Worm (Caenorhabditis elegans) whole organism, early embryonic: ENCODE data around the gene nlp-76.

Source experiments
- B0310.2 ChIP-seq: sonication (generic microtip); optimal IDR thresholded peaks from 2 replicates; lab custom pipeline; 2016; ENCODE audit warnings: mild to moderate bottlenecking, missing genetic modification characterization, missing compliant biosample characterization
- F13C5.2 ChIP-seq: sonication (generic microtip); optimal IDR thresholded peaks from 2 replicates; lab custom pipeline; 2017; ENCODE audit warnings: mild to moderate bottlenecking, missing genetic modification characterization, inconsistent platforms, missing compliant biosample characterization
- aly-1 ChIP-seq: sonication (generic microtip); optimal IDR thresholded peaks from 2 replicates; lab custom pipeline; 2016; ENCODE audit warnings: missing genetic modification characterization, missing compliant biosample characterization
- ama-1 ChIP-seq: fragments of 150-350 bp; optimal IDR thresholded peaks from 2 replicates; lab custom pipeline; 2014
- ceh-13 ChIP-seq: fragments of 200-800 bp; sonication (Bioruptor generic); optimal IDR thresholded peaks from 2 replicates; lab custom pipeline; 2018; ENCODE audit warnings: mild to moderate bottlenecking, missing genetic modification characterization, missing compliant biosample characterization
- ceh-36 ChIP-seq: sonication (generic microtip); optimal IDR thresholded peaks from 2 replicates; lab custom pipeline; 2016; ENCODE audit warnings: missing genetic modification characterization, inconsistent platforms, missing compliant biosample characterization
- ets-7 ChIP-seq: sonication (generic microtip); optimal IDR thresholded peaks from 2 replicates; lab custom pipeline; 2016; ENCODE audit warnings: missing genotype, missing genetic modification characterization, missing compliant biosample characterization
- flt-1 ChIP-seq: fragments of 200-800 bp; sonication (Bioruptor generic); IDR thresholded peaks from 2 replicates; pipeline ENCODE4 v1.3.6; 2022; ENCODE audit warnings: missing genetic modification characterization, missing compliant biosample characterization
- hmbx-1 ChIP-seq: sonication (generic microtip); optimal IDR thresholded peaks from 2 replicates; lab custom pipeline; 2016; ENCODE audit warnings: mild to moderate bottlenecking, missing genetic modification characterization, missing compliant biosample characterization
- hmg-4 ChIP-seq: fragments of 200-800 bp; sonication (Bioruptor generic); optimal IDR thresholded peaks from 2 replicates; lab custom pipeline; 2018; ENCODE audit warnings: mild to moderate bottlenecking, missing genetic modification characterization, missing compliant biosample characterization
- hnd-1 ChIP-seq: sonication (generic microtip); optimal IDR thresholded peaks from 2 replicates; lab custom pipeline; 2016; ENCODE audit warnings: missing genetic modification characterization, missing compliant biosample characterization
- pes-1 ChIP-seq: fragments of 200-800 bp; sonication (Bioruptor generic); IDR thresholded peaks from 2 replicates; pipeline ENCODE4 v1.3.6; 2022; ENCODE audit warnings: missing genetic modification reagents, missing genetic modification characterization, missing compliant biosample characterization
- scrt-1 ChIP-seq: fragments of 200-800 bp; sonication (Bioruptor generic); IDR thresholded peaks from 2 replicates; pipeline ENCODE4 v1.3.6; 2022; ENCODE audit warnings: missing genetic modification characterization, missing compliant biosample characterization
- sea-1 ChIP-seq: fragments of 200-800 bp; sonication (Bioruptor generic); conservative IDR thresholded peaks from 2 replicates; pipeline ENCODE4 v1.3.6; 2022; ENCODE audit warnings: missing genetic modification characterization, missing compliant biosample characterization
- tbx-11 ChIP-seq: fragments of 200-800 bp; sonication (Bioruptor generic); IDR thresholded peaks from 2 replicates; pipeline ENCODE4 v1.3.6; 2022; ENCODE audit warnings: missing genetic modification characterization, missing compliant biosample characterization
- tbx-37 ChIP-seq: fragments of 200-800 bp; sonication (Bioruptor generic); conservative IDR thresholded peaks from 2 replicates; pipeline ENCODE4 v1.3.6; 2022; ENCODE audit warnings: missing genetic modification reagents, missing genetic modification characterization, missing compliant biosample characterization
- tra-4 ChIP-seq: sonication (generic microtip); optimal IDR thresholded peaks from 2 replicates; lab custom pipeline; 2017; ENCODE audit warnings: missing genetic modification characterization, missing compliant biosample characterization

The nlp-76 gene

DNA sequence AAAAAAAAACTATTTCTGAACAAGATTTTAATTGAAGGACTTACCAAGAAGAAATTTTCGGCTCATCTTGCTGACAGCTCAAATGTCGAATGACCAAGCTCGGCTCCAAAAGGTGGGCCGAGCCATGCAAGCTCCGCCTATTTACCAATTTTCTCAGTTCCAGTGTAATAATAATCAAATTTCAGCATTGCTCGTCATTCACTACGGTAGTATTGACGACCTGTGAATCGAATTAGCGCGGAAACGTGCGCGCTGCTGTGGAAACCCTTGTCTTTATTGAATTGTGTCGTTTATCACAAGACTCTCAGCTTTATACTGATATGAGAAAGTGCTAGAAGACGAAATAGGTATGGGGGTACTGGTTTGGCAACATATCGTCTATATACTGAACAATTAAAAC lies at the start of gene nlp-76:
Gene nlp-76 (minus strand): TSS at position 367 of the 400 bp plus-strand sequence.
- no peak for TF ChIP-seq ceh-13
- TF ChIP-seq hnd-1 (tag; lab: Kevin White, UChicago) = no peak
- TF ChIP-seq F13C5.2 (tag; lab: Kevin White, UChicago) = no peak
- TF ChIP-seq flt-1 (GFP tag; lab: Robert Waterston, UW) = no peak

DNA sequence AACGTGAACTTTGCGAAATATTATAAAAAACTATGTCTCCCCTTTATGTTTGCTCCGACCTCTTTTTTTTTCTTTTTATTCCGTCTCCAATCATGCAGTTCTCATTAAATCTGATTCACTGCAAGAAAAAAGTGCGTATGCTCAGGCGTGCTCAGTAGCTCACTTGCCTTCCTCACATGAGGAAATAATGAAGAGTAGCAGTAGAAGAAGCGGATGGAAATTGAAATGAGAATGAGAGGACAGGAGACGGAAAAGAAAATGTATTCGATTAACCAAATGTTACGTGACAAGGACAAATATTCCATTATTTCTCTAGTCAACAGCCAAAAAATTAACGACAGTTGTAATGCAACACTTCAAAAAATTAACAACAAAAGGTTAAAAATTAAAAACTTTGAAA lies 49.3 kb upstream of the nlp-76 start:
- no peak for TF ChIP-seq F13C5.2 (tag; lab: Kevin White, UChicago)
- no peak for TF ChIP-seq B0310.2 (tag; lab: Kevin White, UChicago)
- no peak for TF ChIP-seq ceh-13
- no peak for TF ChIP-seq hmbx-1 (tag; lab: Kevin White, UChicago)
- TF ChIP-seq aly-1 = no peak
- TF ChIP-seq sea-1 (GFP tag; lab: Robert Waterston, UW) = no peak
- no peak for TF ChIP-seq hnd-1 (tag; lab: Kevin White, UChicago)
- TF ChIP-seq flt-1 (GFP tag; lab: Robert Waterston, UW) = no peak
- TF ChIP-seq tbx-37 (GFP tag; lab: Robert Waterston, UW) = no peak
- no peak for TF ChIP-seq pes-1 (GFP tag; lab: Robert Waterston, UW)
- no peak for TF ChIP-seq tbx-11
- TF ChIP-seq tra-4 (tag; lab: Kevin White, UChicago) = no peak
- TF ChIP-seq ceh-36 (tag; lab: Kevin White, UChicago) = no peak
- TF ChIP-seq scrt-1 (GFP tag; lab: Robert Waterston, UW) = no peak
- TF ChIP-seq ets-7 (tag; lab: Kevin White, UChicago) = no peak
- no peak for TF ChIP-seq ama-1 (lab: Kevin White, UChicago)
- TF ChIP-seq hmg-4 = no peak

DNA sequence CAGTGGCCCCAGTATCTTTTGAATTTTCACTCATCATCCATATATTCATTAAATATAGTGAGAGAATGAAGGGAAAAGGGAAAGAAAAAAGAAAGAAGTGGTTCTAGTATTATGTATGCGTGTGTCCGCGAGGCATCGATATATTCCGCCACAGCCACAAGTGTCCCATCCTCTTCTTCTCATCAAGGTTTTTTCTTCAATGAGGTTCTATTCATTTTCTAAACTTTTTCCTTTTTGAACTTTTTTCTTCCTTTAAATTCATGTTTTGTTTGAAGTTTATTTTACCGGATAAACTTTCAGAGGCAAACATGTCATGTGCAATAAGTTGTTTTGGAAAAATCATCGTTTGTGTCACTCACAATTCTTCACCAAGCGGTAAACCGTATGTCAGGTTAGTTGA lies 48.6 kb upstream of the nlp-76 start, which contains the start of gene rgs-2:
Gene rgs-2 (plus strand): TSS at position 301 of the 400 bp plus-strand sequence.
- TF ChIP-seq sea-1 (GFP tag; lab: Robert Waterston, UW) (no peak), flt-1 (GFP tag; lab: Robert Waterston, UW) (no peak), ama-1 (lab: Kevin White, UChicago) (no peak), tbx-11 (no peak), ceh-13 (no peak), F13C5.2 (tag; lab: Kevin White, UChicago) (no peak), scrt-1 (GFP tag; lab: Robert Waterston, UW) (no peak), hmbx-1 (tag; lab: Kevin White, UChicago) (no peak), pes-1 (GFP tag; lab: Robert Waterston, UW) (no peak), tra-4 (tag; lab: Kevin White, UChicago) (no peak), aly-1 (no peak), tbx-37 (GFP tag; lab: Robert Waterston, UW) (no peak), ceh-36 (tag; lab: Kevin White, UChicago) (no peak), B0310.2 (tag; lab: Kevin White, UChicago) (no peak), hmg-4 (no peak), ets-7 (tag; lab: Kevin White, UChicago) (no peak), hnd-1 (tag; lab: Kevin White, UChicago) (no peak)

DNA sequence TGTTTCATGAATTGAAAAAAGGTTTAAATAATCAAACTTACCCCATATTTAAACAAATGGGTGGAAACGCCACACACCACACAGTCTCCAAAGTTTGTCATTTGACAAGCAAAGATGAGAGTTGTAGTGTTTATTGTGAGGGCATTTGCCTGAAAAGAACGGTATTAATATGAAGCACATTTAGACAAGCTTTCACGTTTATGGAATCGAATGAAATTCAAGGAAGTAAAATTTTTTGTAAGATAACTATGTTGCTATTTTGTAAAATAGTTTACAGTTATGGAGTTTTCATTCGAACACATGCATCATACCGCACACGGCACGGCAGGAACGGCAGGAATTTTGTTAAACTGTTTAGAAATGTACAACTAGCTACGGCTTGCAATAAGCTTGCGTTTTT lies 41.0 kb upstream of the nlp-76 start, which contains the start of gene nhr-272:
Gene nhr-272 (minus strand): TSS at position 101 of the 400 bp plus-strand sequence.
- no peak for TF ChIP-seq pes-1 (GFP tag; lab: Robert Waterston, UW)
- TF ChIP-seq ama-1 (lab: Kevin White, UChicago) = no peak
- TF ChIP-seq flt-1 (GFP tag; lab: Robert Waterston, UW) = no peak
- TF ChIP-seq ceh-13 = no peak
- no peak for TF ChIP-seq tbx-37 (GFP tag; lab: Robert Waterston, UW)
- TF ChIP-seq ets-7 (tag; lab: Kevin White, UChicago) = no peak
- TF ChIP-seq hmbx-1 (tag; lab: Kevin White, UChicago) = no peak
- no peak for TF ChIP-seq tra-4 (tag; lab: Kevin White, UChicago)
- TF ChIP-seq hmg-4 = no peak

DNA sequence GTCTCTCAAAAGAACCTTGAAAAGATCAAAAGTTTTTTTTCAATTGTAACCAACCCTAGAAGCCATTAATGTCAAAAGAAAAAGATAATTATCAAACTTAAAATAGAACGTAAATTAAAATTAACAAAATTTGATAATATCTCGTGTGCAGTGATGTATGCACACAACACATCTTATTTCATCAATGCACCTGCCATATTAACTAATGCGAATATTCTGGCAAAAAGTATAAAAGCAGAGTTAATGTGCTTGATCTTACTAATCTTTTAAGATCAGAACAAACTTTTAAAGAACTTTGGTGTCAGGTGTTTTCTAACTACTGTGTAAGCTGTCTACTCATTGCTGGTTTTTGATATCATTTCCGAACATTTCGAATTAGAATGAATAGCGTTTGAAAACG lies 39.0 kb upstream of the nlp-76 start:
- TF ChIP-seq tbx-11 (no peak), ceh-36 (tag; lab: Kevin White, UChicago) (no peak), flt-1 (GFP tag; lab: Robert Waterston, UW) (no peak)

DNA sequence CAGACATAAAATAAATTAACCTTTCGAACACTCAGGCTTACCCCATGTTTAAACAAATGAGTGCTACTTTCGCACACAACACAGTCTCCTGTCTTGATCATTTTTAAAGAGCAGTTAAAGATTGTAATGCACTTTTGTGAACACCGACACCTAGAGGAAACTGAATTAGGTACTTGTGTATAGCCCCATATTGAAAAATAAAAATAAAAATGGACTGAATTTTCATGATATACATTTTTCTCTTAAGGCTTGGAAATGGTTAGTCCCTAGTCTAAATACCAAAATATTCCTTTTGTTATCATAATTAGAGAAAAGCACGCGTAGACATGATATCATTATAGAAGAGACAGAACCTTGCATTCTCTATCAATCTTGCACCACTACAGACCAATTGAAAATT lies 38.3 kb upstream of the nlp-76 start, which contains the start of gene nhr-214:
Gene nhr-214 (minus strand): TSS at position 101 of the 400 bp plus-strand sequence.
- TF ChIP-seq ets-7 (tag; lab: Kevin White, UChicago) (no peak), B0310.2 (tag; lab: Kevin White, UChicago) (no peak), F13C5.2 (tag; lab: Kevin White, UChicago) (no peak), hnd-1 (tag; lab: Kevin White, UChicago) (no peak), flt-1 (GFP tag; lab: Robert Waterston, UW) (no peak), pes-1 (GFP tag; lab: Robert Waterston, UW) (no peak), tra-4 (tag; lab: Kevin White, UChicago) (no peak), ama-1 (lab: Kevin White, UChicago) (no peak), hmg-4 (no peak), ceh-13 (no peak), sea-1 (GFP tag; lab: Robert Waterston, UW) (no peak), aly-1 (no peak), tbx-11 (no peak), scrt-1 (GFP tag; lab: Robert Waterston, UW) (no peak), hmbx-1 (tag; lab: Kevin White, UChicago) (no peak)

DNA sequence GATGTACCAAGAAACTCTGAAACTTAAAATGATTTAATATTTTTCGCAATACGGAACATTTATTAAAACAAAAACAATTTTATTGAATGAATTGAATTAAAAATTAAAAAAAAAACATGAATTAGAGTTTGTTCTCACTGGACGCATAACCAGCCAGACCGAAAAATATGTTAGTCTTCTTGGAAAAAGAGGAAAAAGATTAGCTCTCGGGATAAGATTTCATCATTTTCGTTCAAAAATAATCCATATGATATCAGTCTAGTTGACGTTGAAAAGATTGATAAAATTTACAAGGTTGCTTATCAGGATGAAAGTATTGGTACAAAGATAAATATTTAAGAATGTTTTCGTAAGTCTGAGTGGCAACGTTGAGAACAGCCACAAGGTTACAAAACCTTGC lies 36.8 kb upstream of the nlp-76 start, which contains the start of gene nhr-26:
Gene nhr-26 (minus strand): TSS at position 10 of the 400 bp plus-strand sequence.
- no peak for TF ChIP-seq ceh-36 (tag; lab: Kevin White, UChicago)
- no peak for TF ChIP-seq tbx-11
- no peak for TF ChIP-seq pes-1 (GFP tag; lab: Robert Waterston, UW)
- no peak for TF ChIP-seq tra-4 (tag; lab: Kevin White, UChicago)
- TF ChIP-seq flt-1 (GFP tag; lab: Robert Waterston, UW) = no peak
- TF ChIP-seq ama-1 (lab: Kevin White, UChicago) = no peak
- TF ChIP-seq hmg-4 = no peak
- no peak for TF ChIP-seq hmbx-1 (tag; lab: Kevin White, UChicago)
- TF ChIP-seq F13C5.2 (tag; lab: Kevin White, UChicago) = no peak
- TF ChIP-seq hnd-1 (tag; lab: Kevin White, UChicago) = no peak
